Worm (Caenorhabditis elegans) whole organism, early embryonic: ENCODE measurements around the gene nas-3.

Experiments
- F13C5.2 ChIP-seq: sonication (generic microtip); optimal IDR thresholded peaks from 2 replicates; lab custom pipeline; 2017; ENCODE audit warnings: mild to moderate bottlenecking, missing genetic modification characterization, inconsistent platforms, missing compliant biosample characterization
- aly-1 ChIP-seq: sonication (generic microtip); optimal IDR thresholded peaks from 2 replicates; lab custom pipeline; 2016; ENCODE audit warnings: missing genetic modification characterization, missing compliant biosample characterization
- ama-1 ChIP-seq: fragments of 150-350 bp; optimal IDR thresholded peaks from 2 replicates; lab custom pipeline; 2014
- ets-7 ChIP-seq: sonication (generic microtip); optimal IDR thresholded peaks from 2 replicates; lab custom pipeline; 2016; ENCODE audit warnings: missing genotype, missing genetic modification characterization, missing compliant biosample characterization
- flt-1 ChIP-seq: fragments of 200-800 bp; sonication (Bioruptor generic); IDR thresholded peaks from 2 replicates; pipeline ENCODE4 v1.3.6; 2022; ENCODE audit warnings: missing genetic modification characterization, missing compliant biosample characterization
- hmbx-1 ChIP-seq: sonication (generic microtip); optimal IDR thresholded peaks from 2 replicates; lab custom pipeline; 2016; ENCODE audit warnings: mild to moderate bottlenecking, missing genetic modification characterization, missing compliant biosample characterization
- scrt-1 ChIP-seq: fragments of 200-800 bp; sonication (Bioruptor generic); IDR thresholded peaks from 2 replicates; pipeline ENCODE4 v1.3.6; 2022; ENCODE audit warnings: missing genetic modification characterization, missing compliant biosample characterization

DNA sequence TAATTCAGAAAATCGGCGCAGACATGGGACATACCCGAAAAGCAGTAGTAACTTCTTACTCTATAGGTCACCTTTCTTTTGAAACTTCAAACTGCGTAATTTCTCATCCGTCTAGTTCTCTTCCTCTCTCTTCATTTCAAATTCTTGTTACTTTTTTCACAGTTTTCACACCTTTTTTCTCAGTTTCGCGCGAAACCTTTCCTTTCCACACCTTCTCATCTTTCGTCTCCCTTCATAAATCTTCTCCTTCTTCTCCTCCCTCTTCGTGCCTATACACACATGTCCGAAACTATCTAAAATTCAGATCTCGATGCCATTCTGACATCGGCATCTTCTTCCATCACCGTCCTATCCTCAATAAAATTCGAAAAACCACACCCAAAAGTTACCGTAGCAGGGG is 34.2 kb upstream of the nas-3 start, which contains the start of gene wdr-62:
- no peak for TF ChIP-seq ama-1
- TF ChIP-seq ets-7 (tag; lab: Kevin White, UChicago): no peak
- TF ChIP-seq scrt-1 (GFP tag; lab: Robert Waterston, UW): no peak
- TF ChIP-seq flt-1 (GFP tag; lab: Robert Waterston, UW): no peak
- no peak for TF ChIP-seq hmbx-1 (tag; lab: Kevin White, UChicago)
- no peak for TF ChIP-seq F13C5.2 (tag; lab: Kevin White, UChicago)
- TF ChIP-seq aly-1 (tag; lab: Kevin White, UChicago): no peak
